Fruit fly (Drosophila melanogaster): ENCODE data around the gene FoxK.

FoxK gene

DNA sequence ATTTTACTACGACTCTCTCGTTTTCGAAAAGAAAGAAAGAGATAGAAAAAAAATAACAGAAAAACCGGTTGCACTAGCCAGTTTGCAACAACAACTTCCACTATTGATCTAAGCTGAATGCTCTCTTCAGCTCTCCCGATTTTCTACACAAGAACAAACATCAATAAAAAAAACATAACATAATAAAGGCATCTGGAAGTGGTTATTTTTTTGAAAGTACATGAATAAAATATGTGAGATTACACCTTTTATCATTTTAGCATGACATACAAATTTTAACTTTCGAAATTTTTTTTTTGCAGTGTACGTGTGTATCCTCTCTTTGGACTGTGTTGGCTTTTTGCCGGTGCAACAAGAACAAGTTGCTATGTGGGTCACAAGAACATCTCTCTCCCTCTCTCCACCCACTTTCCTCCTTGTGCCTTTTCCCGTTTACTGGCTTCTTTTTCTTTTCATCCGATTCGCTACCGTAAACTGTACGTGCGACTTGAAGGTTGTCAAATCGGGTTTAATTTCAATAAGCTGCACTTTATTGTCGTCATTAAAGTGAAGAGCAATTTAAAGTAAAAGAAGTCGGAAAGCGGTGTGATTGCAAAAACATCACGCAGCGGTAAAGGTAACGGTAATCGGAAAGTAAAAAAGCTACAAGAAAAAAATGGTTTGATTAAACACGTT, 35.9 kb downstream of the FoxK start (continued):
- TF ChIP-seq repo (GFP tag; optimal IDR thresholded peaks at IDR 0.05) (peak; percentile 96), hb (GFP tag; IDR thresholded peaks at IDR 0.05; ENCODE audit: partially characterized antibody) (no peak), NC2α (GFP tag; optimal IDR thresholded peaks at IDR 0.05) (peak; percentile 95), CG18476 (GFP tag; optimal IDR thresholded peaks at IDR 0.05) (peak; percentile 95), MESR4 (GFP tag; optimal IDR thresholded peaks at IDR 0.05) (peak; percentile 56), CG43689 (GFP tag; IDR thresholded peaks at IDR 0.05) (peak; percentile 89), bcd (GFP tag; optimal IDR thresholded peaks at IDR 0.05) (peak; percentile 95), trem (tag; optimal IDR thresholded peaks at IDR 0.05) (peak; percentile 94), CHES-1-like (GFP tag; optimal IDR thresholded peaks at IDR 0.05) (peak; percentile 97), CG12391 (tag; optimal IDR thresholded peaks at IDR 0.05) (peak; percentile 98), crc (GFP tag; optimal IDR thresholded peaks at IDR 0.05) (peak; percentile 95), Bdp1 (GFP tag; optimal IDR thresholded peaks at IDR 0.05) (peak; percentile 90), bbx (GFP tag; IDR thresholded peaks at IDR 0.05; ENCODE audit: partially characterized antibody) (no peak), usp (GFP tag; optimal IDR thresholded peaks at IDR 0.05) (no peak), CG14050 (GFP tag; IDR thresholded peaks at IDR 0.05) (peak; percentile 93), CG34422 (GFP tag; IDR thresholded peaks at IDR 0.05) (peak; percentile 97), sisA (GFP tag; IDR thresholded peaks at IDR 0.05) (peak; percentile 95), mld (GFP tag; IDR thresholded peaks at IDR 0.05; ENCODE audit: partially characterized antibody) (no peak), CG14710 (tag; optimal IDR thresholded peaks at IDR 0.05) (peak; percentile 97), mirr (GFP tag; optimal IDR thresholded peaks at IDR 0.05) (no peak), CG5180 (GFP tag; optimal IDR thresholded peaks at IDR 0.05) (peak; percentile 88), Antp (GFP tag; optimal IDR thresholded peaks at IDR 0.05) (peak; percentile 92), CG15696 (tag; optimal IDR thresholded peaks at IDR 0.05) (peak; percentile 93), Trl (optimal IDR thresholded peaks at IDR 0.05) (peak; percentile 35 to 55), Trl (GFP tag; optimal IDR thresholded peaks at IDR 0.05) (peak; percentile 97), CG3065 (GFP tag; optimal IDR thresholded peaks at IDR 0.05) (peak; percentile 91), HLHmδ (GFP tag; optimal IDR thresholded peaks at IDR 0.05) (no peak), CG17912 (GFP tag; optimal IDR thresholded peaks at IDR 0.05) (peak; percentile 78), CG10366 (GFP tag; IDR thresholded peaks at IDR 0.05) (peak; percentile 96), chn (GFP tag; optimal IDR thresholded peaks at IDR 0.05) (peak; percentile 97), eve (GFP tag; optimal IDR thresholded peaks at IDR 0.05) (peak in 1 of 2 experiments; percentile 72), CG12236 (GFP tag; optimal IDR thresholded peaks at IDR 0.05) (peak; percentile 98), CG11398 (GFP tag; optimal IDR thresholded peaks at IDR 0.05) (peak; percentile 98), CG11247 (GFP tag; IDR thresholded peaks at IDR 0.05) (peak; percentile 89), CG4328 (GFP tag; optimal IDR thresholded peaks at IDR 0.05) (peak; percentile 82), ato (GFP tag; IDR thresholded peaks at IDR 0.05; ENCODE audit: partially characterized antibody) (no peak), CG8388 (GFP tag; optimal IDR thresholded peaks at IDR 0.05) (peak; percentile 97), sens (GFP tag) (peak; percentile 100), CG32767 (GFP tag; IDR thresholded peaks at IDR 0.05) (peak; percentile 97), CG12659 (GFP tag; optimal IDR thresholded peaks at IDR 0.05) (peak; percentile 96), jigr1 (GFP tag; IDR thresholded peaks at IDR 0.05) (peak; percentile 87), cg (GFP tag; optimal IDR thresholded peaks at IDR 0.05) (peak; percentile 23), CG13296 (GFP tag; optimal IDR thresholded peaks at IDR 0.05) (peak; percentile 94), klu (GFP tag; IDR thresholded peaks at IDR 0.05) (peak; percentile 79), CG3995 (GFP tag; optimal IDR thresholded peaks at IDR 0.05) (peak; percentile 46), Ets65A (GFP tag) (peak; percentile 98), otp (GFP tag; IDR thresholded peaks at IDR 0.05) (peak; percentile 97), CG16863 (GFP tag; optimal IDR thresholded peaks at IDR 0.05) (peak; percentile 97), Jarid2 (GFP tag; optimal IDR thresholded peaks at IDR 0.05) (peak; percentile 83), grn (GFP tag; optimal IDR thresholded peaks at IDR 0.05) (peak; percentile 78)
